Fruit fly (Drosophila melanogaster) Kc167 (cell line): Measurements from ENCODE around the gene Cat.

Source experiments
- Myc ChIP-seq: fragments of >200 bp; optimal IDR thresholded peaks from 2 replicates; lab custom pipeline; 2017; ENCODE audit warnings: missing external identifiers
- Sin3A ChIP-seq: fragments of >200 bp; optimal IDR thresholded peaks from 2 replicates; lab custom pipeline; 2018; ENCODE audit warnings: missing external identifiers
- h ChIP-seq: fragments of >200 bp; optimal IDR thresholded peaks from 3 replicates; lab custom pipeline; 2018; ENCODE audit warnings: missing external identifiers
- insv ChIP-seq: fragments of >200 bp; optimal IDR thresholded peaks from 3 replicates; lab custom pipeline; 2018; ENCODE audit warnings: missing external identifiers
- psq ChIP-seq: fragments of >200 bp; optimal IDR thresholded peaks from 2 replicates; lab custom pipeline; 2017; ENCODE audit warnings: missing external identifiers
- ttk ChIP-seq: sonication (Bioruptor generic); optimal IDR thresholded peaks from 2 replicates; lab custom pipeline; 2017; ENCODE audit warnings: missing external identifiers

Cat gene

DNA sequence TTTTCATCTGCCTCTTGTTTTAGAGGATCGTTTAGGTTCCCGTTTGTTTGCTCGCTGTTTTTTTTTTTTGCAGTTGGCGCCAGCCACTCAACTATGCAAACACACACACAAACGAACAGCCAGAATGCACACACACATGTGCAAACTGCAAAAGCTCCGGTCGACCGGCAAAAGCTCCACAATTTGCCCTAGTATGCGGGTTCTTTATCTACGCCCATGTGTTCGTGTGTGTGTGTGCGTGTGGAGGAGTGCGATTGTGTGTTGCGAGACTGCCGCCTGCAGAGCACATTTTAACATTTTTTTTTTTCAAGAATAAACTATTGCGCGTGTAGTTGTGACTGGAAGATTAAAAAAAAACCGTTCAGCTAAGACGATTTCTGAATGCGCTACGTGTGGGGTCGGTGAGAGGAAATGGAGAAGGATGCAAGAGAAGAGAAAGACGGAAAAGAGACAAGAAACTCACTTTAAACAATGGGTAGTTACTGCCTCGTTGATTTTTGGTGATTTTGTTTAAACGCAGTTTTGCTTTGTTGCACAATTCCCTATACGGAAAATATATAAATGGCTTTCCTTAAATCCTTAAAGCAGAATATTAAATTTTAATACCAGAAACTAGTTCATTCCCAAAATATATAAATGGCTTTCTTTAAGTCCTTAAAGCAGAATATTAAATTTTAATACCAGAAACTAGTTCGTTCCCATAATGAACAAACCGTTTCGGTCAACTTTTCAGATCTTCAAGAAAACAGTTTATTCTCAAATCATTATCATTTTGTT lies 31.0 kb upstream of the Cat start:
- TF ChIP-seq insv (lab: Kevin White, UChicago) (no peak), h (lab: Kevin White, UChicago) (no peak), Myc (no peak), ttk (lab: Kevin White, UChicago) (no peak), psq (lab: Kevin White, UChicago) (no peak), Sin3A (lab: Kevin White, UChicago) (no peak)

DNA sequence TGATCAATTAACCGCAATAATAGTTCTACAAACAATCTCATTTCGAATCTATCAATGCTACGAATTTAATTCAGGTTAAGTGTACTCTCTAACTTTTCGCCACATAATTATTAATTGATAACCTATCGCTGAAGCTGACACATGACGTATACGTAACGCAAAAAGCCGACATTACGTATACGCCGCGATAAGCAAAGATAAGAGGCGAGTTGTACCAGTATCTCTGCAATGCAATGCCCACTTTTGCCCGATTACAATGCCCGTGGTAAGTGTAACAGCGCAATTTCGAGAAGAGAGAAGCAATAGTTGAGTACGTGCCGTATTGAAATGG lies 30.4 kb upstream of the Cat start:
- TF ChIP-seq h (lab: Kevin White, UChicago) (no peak), Myc (no peak), insv (lab: Kevin White, UChicago) (no peak), ttk (lab: Kevin White, UChicago) (no peak), psq (lab: Kevin White, UChicago) (no peak), Sin3A (lab: Kevin White, UChicago) (no peak)

DNA sequence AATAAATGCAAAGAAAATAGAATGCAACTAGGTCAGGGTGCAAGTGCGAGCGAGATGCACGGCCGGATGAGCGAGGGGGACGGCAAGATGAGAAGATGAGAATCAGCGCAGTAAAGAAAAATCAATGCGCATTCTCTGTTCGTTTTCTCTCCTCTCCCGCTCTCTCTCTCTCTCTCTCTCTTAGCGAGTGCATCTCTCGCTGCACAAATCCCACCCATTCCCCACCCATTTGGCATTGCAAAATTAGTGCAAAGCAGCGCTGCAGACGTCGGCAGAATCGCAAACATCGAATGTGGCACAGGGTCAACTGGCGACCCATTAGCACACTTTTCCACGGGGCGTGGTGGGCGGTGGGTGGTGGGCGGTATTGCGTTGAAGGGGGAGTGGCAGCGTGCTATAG lies 29.6 kb upstream of the Cat start:
- TF ChIP-seq Myc: no peak
- TF ChIP-seq Sin3A (lab: Kevin White, UChicago): no peak
- TF ChIP-seq insv (lab: Kevin White, UChicago): no peak
- no peak for TF ChIP-seq ttk (lab: Kevin White, UChicago)
- no peak for TF ChIP-seq h (lab: Kevin White, UChicago)
- TF ChIP-seq psq (lab: Kevin White, UChicago): no peak

DNA sequence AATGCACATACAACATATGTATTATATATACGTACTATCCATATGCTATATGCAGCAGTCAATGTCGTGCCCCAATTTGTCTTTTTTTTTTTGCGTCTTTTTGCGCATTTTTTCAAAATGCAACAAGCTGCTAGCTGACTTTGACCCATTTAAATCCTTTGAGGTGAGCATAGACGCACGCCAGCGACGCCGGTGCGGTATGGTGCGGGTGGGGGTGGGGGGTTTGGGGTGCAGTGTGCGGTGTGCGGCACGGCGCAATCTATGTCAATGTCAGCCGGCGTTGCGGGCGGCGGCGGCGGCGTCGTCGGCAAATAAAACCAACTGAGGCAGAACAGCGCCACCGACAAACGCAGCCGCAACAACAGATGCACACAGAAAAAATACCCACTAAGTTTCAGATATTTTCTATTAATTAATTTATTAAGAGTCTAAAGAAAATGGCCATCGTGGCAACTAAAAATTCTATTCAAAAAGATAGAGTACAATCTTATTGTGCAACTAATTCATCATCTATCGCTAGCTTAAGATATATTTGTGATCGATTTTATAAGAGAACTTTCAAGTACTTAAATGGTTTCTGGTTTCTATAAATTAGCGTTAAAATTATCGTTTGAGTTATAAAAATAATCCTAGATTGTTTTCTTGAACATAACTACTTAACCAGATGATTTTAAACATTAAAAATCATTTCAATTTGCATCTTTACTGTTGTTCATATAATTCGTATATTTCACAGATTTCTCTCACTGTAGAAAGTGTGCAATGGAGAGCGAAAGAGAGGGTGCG lies 27.2 kb upstream of the Cat start:
- no peak for TF ChIP-seq insv (lab: Kevin White, UChicago)
- TF ChIP-seq psq (lab: Kevin White, UChicago): no peak
- TF ChIP-seq Myc: no peak
- no peak for TF ChIP-seq ttk (lab: Kevin White, UChicago)
- no peak for TF ChIP-seq h (lab: Kevin White, UChicago)
- TF ChIP-seq Sin3A (lab: Kevin White, UChicago): no peak

DNA sequence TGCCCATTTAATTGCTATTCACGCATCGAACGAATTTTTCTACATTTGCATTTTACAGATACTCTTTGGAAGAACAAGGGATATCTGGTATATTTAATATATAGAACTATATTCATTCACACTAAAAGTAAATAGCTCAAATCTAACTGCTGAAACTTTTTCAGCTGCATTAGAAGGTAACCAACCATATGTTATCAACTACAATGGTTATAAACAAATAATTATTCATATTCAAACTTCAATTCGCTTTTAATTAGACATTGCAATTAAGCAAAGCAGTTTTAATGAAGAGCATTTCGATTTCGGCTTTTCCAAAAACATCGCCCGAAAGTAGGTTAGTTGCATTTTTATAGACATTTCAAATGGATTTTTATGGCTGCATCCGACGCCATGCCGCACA lies 26.0 kb upstream of the Cat start:
- TF ChIP-seq insv (lab: Kevin White, UChicago) (no peak), ttk (lab: Kevin White, UChicago) (no peak), h (lab: Kevin White, UChicago) (no peak), Sin3A (lab: Kevin White, UChicago) (no peak), Myc (no peak), psq (lab: Kevin White, UChicago) (no peak)

DNA sequence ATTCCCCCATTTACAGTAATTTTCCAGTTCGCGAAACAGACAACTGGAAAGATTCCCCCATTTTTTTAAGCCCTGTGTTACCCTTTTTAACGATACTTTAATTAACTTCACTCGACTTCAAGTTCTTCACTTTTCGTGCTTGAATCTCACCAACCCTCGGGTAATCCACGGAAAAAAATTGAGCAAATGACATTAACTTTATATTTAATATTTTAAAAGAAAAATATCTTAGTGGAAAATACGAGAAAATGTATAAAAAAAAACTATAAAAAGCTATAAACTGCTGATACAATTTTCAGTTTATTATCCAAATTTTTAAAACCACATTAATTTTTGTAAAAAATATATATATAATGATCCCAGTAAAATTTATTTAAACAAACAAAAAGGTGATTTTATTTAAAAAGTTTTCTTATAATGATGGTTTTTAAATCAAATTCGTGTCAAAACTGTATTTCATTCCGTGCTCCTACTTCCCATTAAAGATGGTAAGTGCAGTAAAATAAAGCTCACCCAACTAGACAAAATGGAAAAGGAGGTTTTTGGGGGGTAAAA lies 22.8 kb upstream of the Cat start:
- TF ChIP-seq ttk (lab: Kevin White, UChicago): no peak
- TF ChIP-seq psq (lab: Kevin White, UChicago): no peak
- TF ChIP-seq Sin3A (lab: Kevin White, UChicago): no peak
- TF ChIP-seq h (lab: Kevin White, UChicago): no peak
- no peak for TF ChIP-seq insv (lab: Kevin White, UChicago)
- no peak for TF ChIP-seq Myc

DNA sequence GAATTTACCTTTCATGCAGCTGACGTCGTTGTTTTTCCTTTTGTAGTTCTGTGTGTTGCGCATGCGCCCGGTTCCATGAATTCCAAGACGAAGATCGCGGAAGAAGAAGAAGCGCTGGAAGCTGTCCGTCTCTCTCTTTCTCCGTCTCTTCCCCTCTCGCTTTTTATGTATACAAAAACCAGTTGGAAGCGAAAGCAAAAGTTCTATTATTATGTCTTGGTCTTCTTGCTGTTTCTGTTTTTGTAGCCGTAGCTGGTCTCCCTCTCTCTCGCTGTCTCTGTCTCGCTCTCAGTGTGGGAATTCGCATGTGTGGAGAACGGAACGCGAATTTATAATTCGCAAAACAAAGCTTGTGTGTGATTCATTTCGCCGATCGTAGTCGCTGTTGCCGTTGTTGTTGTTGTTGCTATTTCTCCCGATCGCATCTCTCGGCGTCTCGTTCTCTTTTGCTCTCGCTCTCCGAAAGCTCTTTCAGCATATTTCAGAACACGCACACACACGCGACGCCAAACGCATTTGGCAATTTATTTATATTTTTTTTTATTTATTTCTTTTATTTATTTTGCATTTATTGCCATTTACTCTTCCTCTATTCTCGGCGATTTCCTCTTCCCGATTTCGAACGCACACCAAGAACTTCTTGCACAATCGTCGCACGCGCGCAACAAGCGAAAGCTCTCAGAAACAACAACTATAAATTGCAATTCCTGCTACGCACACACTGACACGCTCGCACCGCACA lies 22.1 kb upstream of the Cat start:
- TF ChIP-seq Myc: no peak
- TF ChIP-seq Sin3A (lab: Kevin White, UChicago): no peak
- TF ChIP-seq psq (lab: Kevin White, UChicago): no peak
- no peak for TF ChIP-seq h (lab: Kevin White, UChicago)
- TF ChIP-seq insv (lab: Kevin White, UChicago): no peak
- TF ChIP-seq ttk (lab: Kevin White, UChicago): no peak

DNA sequence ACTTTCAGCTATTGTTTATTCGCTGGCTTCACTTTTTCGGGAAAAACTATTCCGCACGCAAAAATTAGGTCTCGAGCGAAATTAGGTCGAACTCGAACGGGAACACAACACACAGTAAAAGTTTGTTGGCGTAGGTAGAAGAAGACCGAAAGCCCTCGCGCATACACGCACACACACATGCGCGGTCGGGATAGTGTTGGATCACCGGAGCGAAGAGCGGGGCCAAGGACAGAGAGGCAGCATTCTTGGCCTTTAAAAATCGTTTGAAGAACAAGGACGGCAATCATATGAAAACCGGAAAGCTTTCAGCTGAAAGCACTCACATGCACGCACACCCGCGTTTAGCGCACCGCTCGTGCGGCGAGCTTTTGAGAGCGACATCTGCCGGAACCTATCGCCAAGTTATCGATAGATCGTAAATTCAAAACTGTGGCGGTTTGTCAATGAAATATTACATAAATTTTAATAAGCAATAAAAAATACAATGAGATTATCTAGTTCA lies 21.2 kb upstream of the Cat start, which contains the start of gene ftz-f1:
Gene ftz-f1 (minus strand): TSS at position 116 of the 502 bp plus-strand sequence.
- TF ChIP-seq psq (lab: Kevin White, UChicago) (no peak), ttk (lab: Kevin White, UChicago) (no peak), Myc (no peak), Sin3A (lab: Kevin White, UChicago) (no peak), h (lab: Kevin White, UChicago) (no peak), insv (lab: Kevin White, UChicago) (no peak)

DNA sequence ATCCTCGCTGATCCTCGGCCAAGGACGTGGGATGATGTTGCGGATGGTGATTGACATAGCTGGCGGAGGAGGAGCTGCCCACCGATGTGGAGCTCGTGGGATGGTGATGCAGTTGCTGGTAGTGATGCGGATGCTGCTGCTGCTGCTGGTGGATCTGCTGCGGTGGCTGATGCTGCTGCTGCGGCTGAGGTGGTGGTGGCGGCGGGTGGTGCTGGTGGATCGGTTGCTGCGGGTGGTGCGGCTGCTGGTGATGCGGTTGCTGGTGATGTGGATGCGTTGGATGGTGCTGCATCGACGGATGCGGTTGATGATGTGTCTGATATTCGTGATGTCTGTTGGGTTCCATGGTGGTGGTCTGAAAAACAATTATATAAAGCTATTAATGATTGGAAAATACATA lies 13.3 kb upstream of the Cat start:
- TF ChIP-seq Sin3A (lab: Kevin White, UChicago): no peak
- TF ChIP-seq Myc: no peak
- no peak for TF ChIP-seq ttk (lab: Kevin White, UChicago)
- TF ChIP-seq h (lab: Kevin White, UChicago): no peak
- TF ChIP-seq psq (lab: Kevin White, UChicago): no peak
- TF ChIP-seq insv (lab: Kevin White, UChicago): no peak

DNA sequence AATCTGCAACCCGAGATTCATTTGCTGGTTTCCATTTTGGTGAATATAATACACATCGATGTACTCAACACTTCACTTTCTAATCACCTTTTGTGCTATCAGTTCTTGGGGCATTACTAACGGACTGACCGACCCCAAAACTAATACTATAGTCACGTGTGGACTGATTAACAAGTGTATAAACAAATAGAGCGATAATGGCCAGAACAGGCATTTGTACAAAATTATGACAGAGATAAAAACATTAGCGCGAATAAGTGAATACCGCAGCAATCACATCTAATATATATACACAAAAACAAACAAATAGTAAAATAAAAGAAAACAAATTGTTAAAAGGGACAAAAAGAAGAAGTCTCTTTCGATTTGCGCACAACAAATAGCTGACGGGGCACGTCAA lies 11.9 kb upstream of the Cat start:
- TF ChIP-seq h (lab: Kevin White, UChicago) (no peak), ttk (lab: Kevin White, UChicago) (no peak), Myc (no peak), insv (lab: Kevin White, UChicago) (no peak), psq (lab: Kevin White, UChicago) (no peak), Sin3A (lab: Kevin White, UChicago) (no peak)
